Worm (Caenorhabditis elegans) whole organism, early embryonic: ENCODE results near the gene nhr-176.

Experiments used
- B0310.2 ChIP-seq: sonication (generic microtip); optimal IDR thresholded peaks from 2 replicates; lab custom pipeline; 2016; ENCODE audit warnings: mild to moderate bottlenecking, missing genetic modification characterization, missing compliant biosample characterization
- F13C5.2 ChIP-seq: sonication (generic microtip); optimal IDR thresholded peaks from 2 replicates; lab custom pipeline; 2017; ENCODE audit warnings: mild to moderate bottlenecking, missing genetic modification characterization, inconsistent platforms, missing compliant biosample characterization
- aly-1 ChIP-seq: sonication (generic microtip); optimal IDR thresholded peaks from 2 replicates; lab custom pipeline; 2016; ENCODE audit warnings: missing genetic modification characterization, missing compliant biosample characterization
- ama-1 ChIP-seq: fragments of 150-350 bp; optimal IDR thresholded peaks from 2 replicates; lab custom pipeline; 2014
- ceh-13 ChIP-seq: fragments of 200-800 bp; sonication (Bioruptor generic); optimal IDR thresholded peaks from 2 replicates; lab custom pipeline; 2018; ENCODE audit warnings: mild to moderate bottlenecking, missing genetic modification characterization, missing compliant biosample characterization
- ceh-36 ChIP-seq: sonication (generic microtip); optimal IDR thresholded peaks from 2 replicates; lab custom pipeline; 2016; ENCODE audit warnings: missing genetic modification characterization, inconsistent platforms, missing compliant biosample characterization
- flt-1 ChIP-seq: fragments of 200-800 bp; sonication (Bioruptor generic); IDR thresholded peaks from 2 replicates; pipeline ENCODE4 v1.3.6; 2022; ENCODE audit warnings: missing genetic modification characterization, missing compliant biosample characterization
- hmg-4 ChIP-seq: fragments of 200-800 bp; sonication (Bioruptor generic); optimal IDR thresholded peaks from 2 replicates; lab custom pipeline; 2018; ENCODE audit warnings: mild to moderate bottlenecking, missing genetic modification characterization, missing compliant biosample characterization
- hnd-1 ChIP-seq: sonication (generic microtip); optimal IDR thresholded peaks from 2 replicates; lab custom pipeline; 2016; ENCODE audit warnings: missing genetic modification characterization, missing compliant biosample characterization
- pes-1 ChIP-seq: fragments of 200-800 bp; sonication (Bioruptor generic); IDR thresholded peaks from 2 replicates; pipeline ENCODE4 v1.3.6; 2022; ENCODE audit warnings: missing genetic modification reagents, missing genetic modification characterization, missing compliant biosample characterization
- scrt-1 ChIP-seq: fragments of 200-800 bp; sonication (Bioruptor generic); IDR thresholded peaks from 2 replicates; pipeline ENCODE4 v1.3.6; 2022; ENCODE audit warnings: missing genetic modification characterization, missing compliant biosample characterization
- sea-1 ChIP-seq: fragments of 200-800 bp; sonication (Bioruptor generic); conservative IDR thresholded peaks from 2 replicates; pipeline ENCODE4 v1.3.6; 2022; ENCODE audit warnings: missing genetic modification characterization, missing compliant biosample characterization
- tbx-11 ChIP-seq: fragments of 200-800 bp; sonication (Bioruptor generic); IDR thresholded peaks from 2 replicates; pipeline ENCODE4 v1.3.6; 2022; ENCODE audit warnings: missing genetic modification characterization, missing compliant biosample characterization
- tbx-37 ChIP-seq: fragments of 200-800 bp; sonication (Bioruptor generic); conservative IDR thresholded peaks from 2 replicates; pipeline ENCODE4 v1.3.6; 2022; ENCODE audit warnings: missing genetic modification reagents, missing genetic modification characterization, missing compliant biosample characterization

DNA sequence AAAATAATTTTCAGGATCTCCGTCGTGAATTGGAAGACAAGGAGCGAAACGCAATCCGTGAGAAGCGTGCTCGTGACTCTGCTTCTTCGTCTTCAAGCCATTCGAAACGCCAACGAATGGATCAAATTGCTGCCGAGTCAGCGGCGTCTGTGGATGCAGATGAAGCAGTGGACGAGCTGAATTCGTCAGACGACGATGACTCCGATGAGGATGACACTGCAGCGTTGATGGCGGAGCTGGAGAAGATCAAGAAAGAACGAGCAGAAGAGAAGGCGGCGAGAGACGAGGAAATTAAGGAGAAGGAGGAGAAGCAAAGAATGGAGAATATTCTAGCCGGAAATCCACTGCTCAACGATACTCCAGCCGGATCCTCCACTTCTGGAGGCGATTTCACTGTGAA lies 47.6 kb upstream of the nhr-176 start:
- TF ChIP-seq ama-1 (lab: Kevin White, UChicago) (no peak), tbx-11 (no peak), pes-1 (GFP tag; lab: Robert Waterston, UW) (no peak), scrt-1 (no peak), aly-1 (tag; lab: Kevin White, UChicago) (no peak), flt-1 (no peak), hmg-4 (GFP tag; lab: Kevin White, UChicago) (no peak), F13C5.2 (tag; lab: Kevin White, UChicago) (no peak), ceh-36 (no peak), tbx-37 (GFP tag; lab: Robert Waterston, UW) (no peak), hnd-1 (tag; lab: Kevin White, UChicago) (no peak), sea-1 (GFP tag; lab: Robert Waterston, UW) (no peak), ceh-13 (no peak), B0310.2 (tag; lab: Kevin White, UChicago) (no peak)
